Fruit fly (Drosophila melanogaster) whole organism, embryonic: Measurements from ENCODE around the gene CG15186.

ENCODE experiments used
- BEAF-32 ChIP-seq: fragments of 200-800 bp; sonication (Bioruptor generic); optimal IDR thresholded peaks from 3 replicates; lab custom pipeline; 2017; ENCODE audit warnings: missing biosample characterization, missing genetic modification characterization, mild to moderate bottlenecking, moderate library complexity, missing genetic modification reagents
- CG11560 ChIP-seq: fragments of 200-800 bp; sonication (Bioruptor generic); IDR thresholded peaks from 3 replicates; pipeline ENCODE4 v1.3.6; 2022; ENCODE audit warnings: missing biosample characterization, missing genetic modification characterization
- CG12155 ChIP-seq: fragments of 200-800 bp; sonication (Bioruptor generic); optimal IDR thresholded peaks from 3 replicates; lab custom pipeline; 2016; ENCODE audit warnings: missing biosample characterization, missing genetic modification characterization
- CG13287 ChIP-seq: fragments of 200-800 bp; sonication (Bioruptor generic); IDR thresholded peaks from 2 replicates; pipeline ENCODE4 v1.3.6; 2022; ENCODE audit warnings: missing biosample characterization, missing genetic modification characterization; ENCODE audit not compliant: partially characterized antibody
- CG16813 ChIP-seq: fragments of 200-800 bp; sonication (Bioruptor generic); IDR thresholded peaks from 3 replicates; pipeline ENCODE4 v1.3.6; 2022; ENCODE audit warnings: missing biosample characterization, missing genetic modification characterization; ENCODE audit not compliant: partially characterized antibody
- CG7372 ChIP-seq: fragments of 200-800 bp; sonication (Bioruptor generic); IDR thresholded peaks from 2 replicates; pipeline ENCODE4 v1.3.6; 2022; ENCODE audit warnings: missing biosample characterization, missing genetic modification characterization
- CG7745 ChIP-seq: fragments of 200-800 bp; sonication (Bioruptor generic); optimal IDR thresholded peaks from 2 replicates; lab custom pipeline; 2018; ENCODE audit warnings: missing biosample characterization, mild to moderate bottlenecking, missing genetic modification characterization, moderate library complexity
- Dref ChIP-seq: fragments of 200-800 bp; sonication (Bioruptor generic); IDR thresholded peaks from 2 replicates; pipeline ENCODE4 v1.3.6; 2022; ENCODE audit warnings: missing biosample characterization, missing genetic modification characterization
- E2f2 ChIP-seq: fragments of 200-800 bp; sonication (Bioruptor generic); IDR thresholded peaks from 2 replicates; pipeline ENCODE4 v1.3.6; 2022; ENCODE audit warnings: missing biosample characterization, missing genetic modification characterization
- HLH4C ChIP-seq: fragments of 200-800 bp; sonication (Bioruptor generic); IDR thresholded peaks from 3 replicates; pipeline ENCODE4 v1.3.6; 2022; ENCODE audit warnings: missing biosample characterization, missing genetic modification characterization; ENCODE audit not compliant: partially characterized antibody
- Hmx ChIP-seq: fragments of 200-800 bp; sonication (Bioruptor generic); optimal IDR thresholded peaks from 2 replicates; lab custom pipeline; 2016; ENCODE audit warnings: missing biosample characterization, missing genetic modification characterization
- Mad ChIP-seq: fragments of 200-800 bp; sonication (Bioruptor generic); optimal IDR thresholded peaks from 2 replicates; lab custom pipeline; 2016; ENCODE audit warnings: missing biosample characterization, missing genetic modification characterization
- Scr ChIP-seq: fragments of 200-800 bp; sonication (Bioruptor generic); IDR thresholded peaks from 2 replicates; pipeline ENCODE4 v1.3.6; 2022; ENCODE audit warnings: missing biosample characterization, missing genetic modification characterization; ENCODE audit not compliant: partially characterized antibody
- amos ChIP-seq: fragments of 200-800 bp; sonication (Bioruptor generic); IDR thresholded peaks from 2 replicates; pipeline ENCODE4 v1.3.6; 2022; ENCODE audit warnings: missing biosample characterization, missing genetic modification characterization; ENCODE audit not compliant: partially characterized antibody
- stwl ChIP-seq: fragments of 200-800 bp; sonication (Bioruptor generic); optimal IDR thresholded peaks from 3 replicates; lab custom pipeline; 2018; ENCODE audit warnings: missing biosample characterization, mild to moderate bottlenecking, missing genetic modification characterization, moderate library complexity
- zen ChIP-seq: fragments of 200-800 bp; sonication (Bioruptor generic); optimal IDR thresholded peaks from 3 replicates; lab custom pipeline; 2018; ENCODE audit warnings: missing biosample characterization, mild to moderate bottlenecking, missing genetic modification characterization, moderate library complexity

Gene CG15186

dm6 chr3R:6534059-6534458 lies 55.9 kb downstream of the CG15186 start:
- TF ChIP-seq zen (tag; lab: Kevin White, UChicago) (no peak), CG7372 (GFP tag; lab: Robert Waterston, UW) (no peak), amos (GFP tag; lab: Robert Waterston, UW) (0 out of 2 replicates have a peak, but pooled peaks have one; percentile 41), Scr (peak; percentile 37), Hmx (GFP tag; lab: Kevin White, UChicago) (no peak), stwl (tag; lab: Kevin White, UChicago) (peak; percentile 61), CG11560 (tag; lab: Robert Waterston, UW) (no peak), Mad (GFP tag; lab: Kevin White, UChicago) (no peak), CG7745 (tag; lab: Kevin White, UChicago) (no peak), Dref (GFP tag; lab: Robert Waterston, UW) (peak; percentile 38), HLH4C (GFP tag; lab: Robert Waterston, UW) (0 out of 3 replicates have a peak, but pooled peaks have one; percentile 22), CG13287 (GFP tag; lab: Robert Waterston, UW) (0 out of 2 replicates have a peak, but pooled peaks have one; percentile 11), CG16813 (GFP tag; lab: Robert Waterston, UW) (peak; percentile 44; the same call in 1 of the 3 replicates), E2f2 (GFP tag; lab: Robert Waterston, UW) (0 out of 2 replicates have a peak, but pooled peaks have one; percentile 7), BEAF-32 (GFP tag; lab: Kevin White, UChicago) (peak; percentile 43), CG12155 (GFP tag; lab: Kevin White, UChicago) (peak; percentile 63)
